Worm (Caenorhabditis elegans) whole organism, L3 larva: ENCODE results near the gene R186.8.

Experiments
- nhr-11 ChIP-seq: fragments of 150-350 bp; optimal IDR thresholded peaks from 2 replicates; lab custom pipeline; 2014; ENCODE audit warnings: missing biosample characterization, missing genetic modification characterization
- nhr-77 ChIP-seq: fragments of 150-350 bp; optimal IDR thresholded peaks from 2 replicates; lab custom pipeline; 2014; ENCODE audit warnings: missing biosample characterization, missing genetic modification characterization
- pqm-1 ChIP-seq: fragments of 150-350 bp; optimal IDR thresholded peaks from 2 replicates; lab custom pipeline; 2017; ENCODE audit warnings: missing biosample characterization, missing genetic modification characterization, inconsistent platforms
- snpc-4 ChIP-seq: fragments of 150-350 bp; optimal IDR thresholded peaks from 2 replicates; lab custom pipeline; 2014; ENCODE audit warnings: missing biosample characterization, missing genetic modification characterization
- unc-62 ChIP-seq: fragments of 150-350 bp; sonication (generic microtip); optimal IDR thresholded peaks from 4 replicates; lab custom pipeline; 2014; ENCODE audit warnings: missing biosample characterization, missing genetic modification reagents, missing genetic modification characterization

DNA sequence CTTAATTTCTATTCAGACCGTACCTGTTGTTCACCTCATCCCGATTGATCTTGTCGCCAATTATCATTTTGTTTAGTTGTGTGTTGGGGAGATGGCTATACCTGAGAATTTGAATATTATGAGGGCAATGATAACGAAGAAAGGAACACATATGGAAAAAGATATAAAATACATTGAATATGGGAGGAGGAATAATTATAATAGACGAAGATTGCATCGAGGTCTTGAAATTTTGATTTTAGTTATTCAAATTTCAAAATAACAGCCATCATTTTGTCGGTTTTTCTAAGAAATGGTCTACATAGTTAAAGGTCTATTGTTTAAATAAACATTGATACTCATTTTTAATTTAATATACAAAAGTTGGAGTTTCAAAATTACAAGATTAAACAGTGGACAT is 19.3 kb upstream of the R186.8 start, which contains the start of gene shw-3:
- TF ChIP-seq nhr-11 (tag; lab: Kevin White, UChicago), result no peak
- no peak for TF ChIP-seq nhr-77
- no peak for TF ChIP-seq snpc-4
- no peak for TF ChIP-seq unc-62 (GFP tag; lab: Kevin White, UChicago)
- TF ChIP-seq pqm-1 (tag; lab: Kevin White, UChicago), result no peak
